Worm (Caenorhabditis elegans): ENCODE results near the gene brc-1.
"Not testable (repeated sequence)": the region's sequence is repeated elsewhere in the genome, so short reads cannot be mapped to it uniquely, and the experiment has no call there.

- TF ChIP-seq nhr-76 (tag; optimal IDR thresholded peaks at IDR 0.05); lin-39 (tag; optimal IDR thresholded peaks at IDR 0.05); skn-1 (tag; optimal IDR thresholded peaks at IDR 0.05); F49E8.2 (tag; optimal IDR thresholded peaks at IDR 0.05; ENCODE audit: borderline replicate concordance); nhr-237 (tag; optimal IDR thresholded peaks at IDR 0.05); fkh-10 (GFP tag; optimal IDR thresholded peaks at IDR 0.05); lin-15B (tag; optimal IDR thresholded peaks at IDR 0.05); lin-1 (GFP tag; IDR thresholded peaks at IDR 0.05); ztf-11 (tag; optimal IDR thresholded peaks at IDR 0.05); ama-1 (optimal IDR thresholded peaks at IDR 0.05): not testable (repeated sequence)
Measured at ce11 chrIII:3845708-3846107, 17.1 kb downstream of the brc-1 start.
